Fruit fly (Drosophila melanogaster) whole organism, embryonic: Measurements from ENCODE around the gene mRpL28.

ENCODE experiments used
- BEAF-32 ChIP-seq: fragments of 200-800 bp; sonication (Bioruptor generic); optimal IDR thresholded peaks from 3 replicates; lab custom pipeline; 2017; ENCODE audit warnings: missing biosample characterization, missing genetic modification characterization, mild to moderate bottlenecking, moderate library complexity, missing genetic modification reagents
- CG10979 ChIP-seq: fragments of 200-800 bp; sonication (Bioruptor generic); optimal IDR thresholded peaks from 2 replicates; lab custom pipeline; 2018; ENCODE audit warnings: missing biosample characterization, mild to moderate bottlenecking, missing genetic modification characterization, moderate library complexity
- CG12769 ChIP-seq: fragments of 200-800 bp; sonication (Bioruptor generic); optimal IDR thresholded peaks from 2 replicates; lab custom pipeline; 2019; ENCODE audit warnings: missing biosample characterization, mild to moderate bottlenecking, missing genetic modification characterization, moderate library complexity
- CG13624 ChIP-seq: fragments of 200-800 bp; sonication (Bioruptor generic); optimal IDR thresholded peaks from 2 replicates; lab custom pipeline; 2016; ENCODE audit warnings: missing biosample characterization, missing genetic modification characterization
- CG15696 ChIP-seq: fragments of 200-800 bp; sonication (Bioruptor generic); optimal IDR thresholded peaks from 2 replicates; lab custom pipeline; 2019; ENCODE audit warnings: missing biosample characterization, mild to moderate bottlenecking, missing genetic modification characterization, moderate library complexity
- CG1647 ChIP-seq: fragments of 200-800 bp; sonication (Bioruptor generic); optimal IDR thresholded peaks from 3 replicates; lab custom pipeline; 2016; ENCODE audit warnings: missing biosample characterization, missing genetic modification characterization
- CG16779 ChIP-seq: fragments of 200-800 bp; sonication (Bioruptor generic); IDR thresholded peaks from 2 replicates; pipeline ENCODE4 v1.3.6; 2022; ENCODE audit warnings: missing biosample characterization, missing genetic modification characterization
- CG17359 ChIP-seq: fragments of 200-800 bp; sonication (Bioruptor generic); optimal IDR thresholded peaks from 3 replicates; lab custom pipeline; 2018; ENCODE audit warnings: missing biosample characterization, mild to moderate bottlenecking, missing genetic modification characterization, moderate library complexity
- CG17385 ChIP-seq: fragments of 200-800 bp; sonication (Bioruptor generic); optimal IDR thresholded peaks from 3 replicates; lab custom pipeline; 2018; ENCODE audit warnings: missing biosample characterization, mild to moderate bottlenecking, missing genetic modification characterization
- CG1832 ChIP-seq: fragments of 200-800 bp; sonication (Bioruptor generic); optimal IDR thresholded peaks from 2 replicates; lab custom pipeline; 2017; ENCODE audit warnings: missing biosample characterization, mild to moderate bottlenecking, missing genetic modification characterization, inconsistent platforms
- CG2120 ChIP-seq: fragments of 200-800 bp; sonication (Bioruptor generic); optimal IDR thresholded peaks from 3 replicates; lab custom pipeline; 2016; ENCODE audit warnings: missing biosample characterization, missing genetic modification characterization
- CG30020 ChIP-seq: fragments of 200-800 bp; optimal IDR thresholded peaks from 2 replicates; lab custom pipeline; 2019; ENCODE audit warnings: missing biosample characterization, mild to moderate bottlenecking, missing genetic modification characterization, moderate library complexity
- CG32767 ChIP-seq: fragments of 200-800 bp; sonication (Bioruptor generic); IDR thresholded peaks from 2 replicates; pipeline ENCODE4 v1.3.6; 2022; ENCODE audit warnings: missing biosample characterization, missing genetic modification characterization
- CG34376 ChIP-seq: fragments of 200-800 bp; sonication (Bioruptor generic); optimal IDR thresholded peaks from 2 replicates; lab custom pipeline; 2018; ENCODE audit warnings: missing biosample characterization, mild to moderate bottlenecking, missing genetic modification characterization
- CG34422 ChIP-seq: fragments of 200-800 bp; sonication (Bioruptor generic); IDR thresholded peaks from 3 replicates; pipeline ENCODE4 v1.3.6; 2022; ENCODE audit warnings: missing biosample characterization, missing genetic modification characterization
- CG3995 ChIP-seq: fragments of 200-800 bp; sonication (Bioruptor generic); optimal IDR thresholded peaks from 3 replicates; lab custom pipeline; 2016; ENCODE audit warnings: missing biosample characterization, missing genetic modification characterization
- CG5180 ChIP-seq: fragments of 200-800 bp; sonication (Bioruptor generic); optimal IDR thresholded peaks from 3 replicates; lab custom pipeline; 2017; ENCODE audit warnings: missing biosample characterization, missing genetic modification characterization, mild to moderate bottlenecking, moderate library complexity, missing genetic modification reagents
- CG6689 ChIP-seq: fragments of 200-800 bp; sonication (Bioruptor generic); IDR thresholded peaks from 2 replicates; pipeline ENCODE4 v1.3.6; 2022; ENCODE audit warnings: missing biosample characterization, missing genetic modification characterization
- CG7745 ChIP-seq: fragments of 200-800 bp; sonication (Bioruptor generic); optimal IDR thresholded peaks from 2 replicates; lab custom pipeline; 2018; ENCODE audit warnings: missing biosample characterization, mild to moderate bottlenecking, missing genetic modification characterization, moderate library complexity
- CG8924 ChIP-seq: fragments of 200-800 bp; optimal IDR thresholded peaks from 3 replicates; lab custom pipeline; 2019; ENCODE audit warnings: missing biosample characterization, mild to moderate bottlenecking, missing genetic modification characterization, moderate library complexity
- CG9215 ChIP-seq: fragments of 200-800 bp; sonication (Bioruptor generic); IDR thresholded peaks from 2 replicates; pipeline ENCODE4 v1.3.6; 2022; ENCODE audit warnings: missing biosample characterization, missing genetic modification characterization
- CG9797 ChIP-seq: fragments of 200-800 bp; sonication (Bioruptor generic); optimal IDR thresholded peaks from 3 replicates; lab custom pipeline; 2018; ENCODE audit warnings: missing biosample characterization, mild to moderate bottlenecking, missing genetic modification characterization
- D19B ChIP-seq: fragments of 200-800 bp; sonication (Bioruptor generic); optimal IDR thresholded peaks from 2 replicates; lab custom pipeline; 2017; ENCODE audit warnings: missing biosample characterization, mild to moderate bottlenecking, missing genetic modification characterization
- Deaf1 ChIP-seq: fragments of 200-800 bp; optimal IDR thresholded peaks from 3 replicates; lab custom pipeline; 2019; ENCODE audit warnings: missing biosample characterization, mild to moderate bottlenecking, missing genetic modification characterization, moderate library complexity
- Dp ChIP-seq: fragments of 200-800 bp; sonication (Bioruptor generic); optimal IDR thresholded peaks from 2 replicates; lab custom pipeline; 2018; ENCODE audit warnings: missing biosample characterization, mild to moderate bottlenecking, missing genetic modification characterization, moderate library complexity
- E2f2 ChIP-seq: fragments of 200-800 bp; sonication (Bioruptor generic); IDR thresholded peaks from 2 replicates; pipeline ENCODE4 v1.3.6; 2022; ENCODE audit warnings: missing biosample characterization, missing genetic modification characterization
- Elba2 ChIP-seq: fragments of 200-800 bp; sonication (Bioruptor generic); optimal IDR thresholded peaks from 3 replicates; lab custom pipeline; 2016; ENCODE audit warnings: missing biosample characterization, missing genetic modification characterization
- MBD-R2 ChIP-seq: fragments of 200-800 bp; sonication (Bioruptor generic); IDR thresholded peaks from 2 replicates; pipeline ENCODE4 v1.3.6; 2022; ENCODE audit warnings: missing biosample characterization, missing genetic modification characterization
- MESR4 ChIP-seq: fragments of 200-800 bp; sonication (Bioruptor generic); optimal IDR thresholded peaks from 2 replicates; lab custom pipeline; 2018; ENCODE audit warnings: missing biosample characterization, mild to moderate bottlenecking, missing genetic modification characterization, moderate library complexity
- Max ChIP-seq: fragments of 200-800 bp; sonication (Bioruptor generic); optimal IDR thresholded peaks from 2 replicates; lab custom pipeline; 2016; ENCODE audit warnings: missing biosample characterization, mild to moderate bottlenecking, missing genetic modification characterization
- Med ChIP-seq: fragments of 200-800 bp; sonication (Bioruptor generic); peaks from one replicate; lab custom pipeline; 2016; ENCODE audit warnings: missing biosample characterization, missing genetic modification characterization, mild to moderate bottlenecking, inconsistent platforms, moderate library complexity
- NC2β ChIP-seq: fragments of 200-800 bp; sonication (Bioruptor generic); optimal IDR thresholded peaks from 2 replicates; lab custom pipeline; 2016; ENCODE audit warnings: missing biosample characterization, missing genetic modification characterization
- YL-1 ChIP-seq: fragments of 200-800 bp; sonication (Bioruptor generic); optimal IDR thresholded peaks from 3 replicates; lab custom pipeline; 2017; ENCODE audit warnings: missing biosample characterization, mild to moderate bottlenecking, missing genetic modification characterization
- bigmax ChIP-seq: fragments of 200-800 bp; sonication (Bioruptor generic); optimal IDR thresholded peaks from 2 replicates; lab custom pipeline; 2018; ENCODE audit warnings: missing biosample characterization, mild to moderate bottlenecking, missing genetic modification characterization
- bowl ChIP-seq: fragments of 200-800 bp; sonication (Bioruptor generic); IDR thresholded peaks from 2 replicates; pipeline ENCODE4 v1.3.6; 2022; ENCODE audit warnings: missing biosample characterization, missing genetic modification characterization
- dm ChIP-seq: fragments of 200-800 bp; sonication (Bioruptor generic); optimal IDR thresholded peaks from 3 replicates; lab custom pipeline; 2016; ENCODE audit warnings: missing biosample characterization, missing genetic modification characterization
- dpn ChIP-seq, 2 experiments: fragments of 200-800 bp; sonication (Bioruptor generic); optimal IDR thresholded peaks; 3 replicates each; lab custom pipeline; 2016; ENCODE audit warnings: missing biosample characterization in 2 of 2, missing genetic modification characterization in 2 of 2
- gfzf ChIP-seq: fragments of 200-800 bp; sonication (Bioruptor generic); optimal IDR thresholded peaks from 2 replicates; lab custom pipeline; 2016; ENCODE audit warnings: missing biosample characterization, mild to moderate bottlenecking, missing genetic modification characterization, moderate library complexity
- ind ChIP-seq: fragments of 200-800 bp; sonication (Bioruptor generic); optimal IDR thresholded peaks from 3 replicates; lab custom pipeline; 2016; ENCODE audit warnings: missing biosample characterization, missing genetic modification characterization
- lab ChIP-seq: fragments of 200-800 bp; sonication (Bioruptor generic); optimal IDR thresholded peaks from 3 replicates; lab custom pipeline; 2017; ENCODE audit warnings: missing biosample characterization, missing genetic modification characterization, mild to moderate bottlenecking, moderate library complexity, missing genetic modification reagents
- lmd ChIP-seq: fragments of 200-800 bp; sonication (Bioruptor generic); IDR thresholded peaks from 2 replicates; pipeline ENCODE4 v1.3.6; 2022; ENCODE audit warnings: missing biosample characterization, missing genetic modification characterization
- pum ChIP-seq: fragments of 200-800 bp; sonication (Bioruptor generic); optimal IDR thresholded peaks from 2 replicates; lab custom pipeline; 2016; ENCODE audit warnings: missing biosample characterization, missing genetic modification characterization
- pzg ChIP-seq: fragments of 200-800 bp; sonication (Bioruptor generic); optimal IDR thresholded peaks from 3 replicates; lab custom pipeline; 2018; ENCODE audit warnings: missing biosample characterization, mild to moderate bottlenecking, missing genetic modification characterization, moderate library complexity
- sqz ChIP-seq: fragments of 200-800 bp; sonication (Bioruptor generic); optimal IDR thresholded peaks from 3 replicates; lab custom pipeline; 2018; ENCODE audit warnings: missing biosample characterization, mild to moderate bottlenecking, missing genetic modification characterization
- stc ChIP-seq: fragments of 200-800 bp; sonication (Bioruptor generic); IDR thresholded peaks from 2 replicates; pipeline ENCODE4 v1.3.6; 2022; ENCODE audit warnings: missing biosample characterization, missing genetic modification characterization
- stwl ChIP-seq: fragments of 200-800 bp; sonication (Bioruptor generic); optimal IDR thresholded peaks from 3 replicates; lab custom pipeline; 2018; ENCODE audit warnings: missing biosample characterization, mild to moderate bottlenecking, missing genetic modification characterization, moderate library complexity
- toy ChIP-seq: fragments of 200-800 bp; sonication (Bioruptor generic); IDR thresholded peaks from 2 replicates; pipeline ENCODE4 v1.3.6; 2022; ENCODE audit warnings: missing biosample characterization, missing genetic modification characterization
- trem ChIP-seq: fragments of 200-800 bp; optimal IDR thresholded peaks from 3 replicates; lab custom pipeline; 2019; ENCODE audit warnings: missing biosample characterization, mild to moderate bottlenecking, missing genetic modification characterization, moderate library complexity

Gene mRpL28

DNA sequence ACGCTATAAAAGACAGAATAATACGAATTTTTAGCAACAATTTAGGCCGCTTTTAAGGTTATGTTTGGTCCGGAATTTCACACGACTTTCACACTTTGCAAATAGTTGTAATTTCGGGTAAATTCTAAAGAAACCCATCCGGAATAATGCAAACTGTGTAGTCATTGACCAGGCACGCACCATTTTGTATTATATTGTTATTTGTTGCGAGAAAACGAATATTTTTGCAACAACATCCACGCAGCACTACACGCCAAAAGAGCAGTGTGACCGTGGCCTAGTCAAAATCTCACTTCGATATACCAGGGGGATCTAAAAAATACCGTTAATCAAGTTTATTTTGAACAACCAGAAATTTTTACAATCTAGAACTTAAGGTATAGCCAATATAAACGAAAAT is 6.3 kb upstream of the mRpL28 start, which contains the start of gene eIF3i (continued):
- TF ChIP-seq CG7745 (tag; lab: Kevin White, UChicago), result no peak
- TF ChIP-seq CG34422 (GFP tag; lab: Robert Waterston, UW), result peak; percentile 49; the same call in 1 of the 3 replicates
- TF ChIP-seq CG32767 (GFP tag; lab: Robert Waterston, UW), result no peak
- TF ChIP-seq sqz (GFP tag; lab: Kevin White, UChicago), result no peak
- TF ChIP-seq, all 482 proteins: peak for 21

DNA sequence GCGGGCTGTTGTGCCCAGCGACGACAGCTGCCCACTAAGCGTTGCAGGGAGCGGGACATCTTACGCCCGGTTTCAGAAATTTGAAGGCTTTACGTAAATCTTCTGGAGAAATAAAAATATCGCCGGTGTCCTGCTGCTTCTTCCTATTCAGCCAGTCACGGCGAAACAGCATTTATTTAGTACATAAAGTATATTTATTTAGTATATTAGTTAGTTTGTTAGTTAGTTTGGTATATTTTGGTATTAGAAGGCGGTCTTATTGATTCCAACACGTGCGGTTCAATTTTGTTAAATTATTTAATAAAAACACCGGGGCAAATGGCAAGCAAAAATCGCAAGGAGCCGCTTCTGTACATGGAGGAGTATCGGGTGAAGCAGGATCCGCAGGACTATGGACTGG is 5.0 kb upstream of the mRpL28 start, which contains the start of the genes Scox and Polr1C:
Gene Scox, minus strand, starts transcription at position 169 of the 400 bp plus-strand sequence.
Gene Polr1C, plus strand, starts transcription at position 238 of the 400 bp plus-strand sequence.
- TF ChIP-seq pzg (GFP tag; lab: Kevin White, UChicago) (peak; percentile 46), BEAF-32 (GFP tag; lab: Kevin White, UChicago) (peak; percentile 31), lmd (no peak), CG16779 (GFP tag; lab: Robert Waterston, UW) (no peak), CG6689 (GFP tag; lab: Robert Waterston, UW) (no peak), pum (no peak), Dp (GFP tag; lab: Kevin White, UChicago) (peak; percentile 19), CG34422 (GFP tag; lab: Robert Waterston, UW) (peak; percentile 18; the same call in 1 of the 3 replicates), CG17385 (GFP tag; lab: Kevin White, UChicago) (peak; percentile 89), Max (GFP tag; lab: Kevin White, UChicago) (peak; percentile 33), trem (tag; lab: Kevin White, UChicago) (peak; percentile 7), bigmax (GFP tag; lab: Kevin White, UChicago) (peak; percentile 68), lab (GFP tag; lab: Kevin White, UChicago) (no peak), CG17359 (no peak), CG10979 (tag; lab: Kevin White, UChicago) (no peak), MBD-R2 (0 out of 2 replicates have a peak, but pooled peaks have one; percentile 33), ind (no peak), toy (no peak), gfzf (GFP tag; lab: Kevin White, UChicago) (peak; percentile 49), bowl (GFP tag; lab: Robert Waterston, UW) (no peak), stwl (tag; lab: Kevin White, UChicago) (peak; percentile 19), dpn (GFP tag; optimal IDR thresholded peaks at IDR 0.05; lab: Kevin White, UChicago) (no peak), CG34376 (no peak), dm (GFP tag; lab: Kevin White, UChicago) (peak; percentile 36), E2f2 (GFP tag; lab: Robert Waterston, UW) (peak; percentile 34; the same call in 1 of the 2 replicates), MESR4 (peak; percentile 44), stc (GFP tag; lab: Robert Waterston, UW) (no peak), YL-1 (GFP tag; lab: Kevin White, UChicago) (peak; percentile 58), CG9797 (GFP tag; lab: Kevin White, UChicago) (peak; percentile 55)

DNA sequence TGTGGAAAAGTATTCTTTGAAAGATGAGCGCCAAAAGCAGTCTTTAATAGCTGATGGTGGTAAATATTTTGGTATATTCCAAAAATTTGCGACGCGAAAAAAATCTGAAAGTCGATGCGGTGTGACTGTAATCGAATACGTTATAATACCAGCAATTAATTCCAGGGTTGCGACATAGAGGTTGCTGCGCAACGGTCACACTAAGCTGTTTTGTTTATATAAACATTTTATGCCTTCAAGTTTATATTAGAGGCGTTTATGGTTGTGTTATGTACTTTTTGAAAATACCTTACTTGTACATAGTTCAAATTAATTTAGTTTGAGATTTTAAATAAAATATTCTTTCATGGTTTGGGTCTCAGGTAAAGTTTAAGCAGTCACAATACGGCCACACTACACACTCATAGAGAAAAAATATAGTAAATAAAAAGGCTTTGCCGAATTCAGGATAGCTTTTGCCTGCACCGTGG is 2.4 kb upstream of the mRpL28 start, which contains the start of gene CG14043:
Gene CG14043, plus strand, starts transcription at position 374 of the 470 bp plus-strand sequence.
- TF ChIP-seq CG8924 (tag; lab: Kevin White, UChicago) (peak; percentile 66), Med (peak; percentile 73), Deaf1 (tag; lab: Kevin White, UChicago) (no peak), CG12769 (no peak), CG30020 (peak; percentile 44), CG1647 (GFP tag; lab: Kevin White, UChicago) (peak; percentile 29), D19B (no peak), CG3995 (GFP tag; lab: Kevin White, UChicago) (peak; percentile 0), lab (GFP tag; lab: Kevin White, UChicago) (no peak), CG5180 (no peak), CG9215 (GFP tag; lab: Robert Waterston, UW) (no peak), NC2β (GFP tag; lab: Kevin White, UChicago) (peak; percentile 42), CG2120 (GFP tag; lab: Kevin White, UChicago) (peak; percentile 58), CG13624 (GFP tag; lab: Kevin White, UChicago) (peak; percentile 54), CG15696 (tag; lab: Kevin White, UChicago) (peak; percentile 7), CG1832 (GFP tag; lab: Kevin White, UChicago) (no peak), Elba2 (GFP tag; lab: Kevin White, UChicago) (no peak)
